Worm (Caenorhabditis elegans): ENCODE results near the gene fmo-1.

The fmo-1 gene

ce11 chrIV:10668561-10668960 is 6.9 kb downstream of the fmo-1 start:
- TF ChIP-seq somi-1 (GFP tag; optimal IDR thresholded peaks at IDR 0.05) (no peak), ceh-58 (GFP tag; IDR thresholded peaks at IDR 0.05) (no peak), athp-1 (tag; optimal IDR thresholded peaks at IDR 0.05) (no peak), egl-44 (GFP tag; IDR thresholded peaks at IDR 0.05) (no peak)

- TF ChIP-seq madf-8 (GFP tag; conservative IDR thresholded peaks at IDR 0.05) (no peak), T26A5.8 (tag; optimal IDR thresholded peaks at IDR 0.05) (no peak), lin-35 (GFP tag; optimal IDR thresholded peaks at IDR 0.05) (no peak), hmg-20 (GFP tag; IDR thresholded peaks at IDR 0.05) (no peak), ceh-27 (GFP tag; optimal IDR thresholded peaks at IDR 0.05) (no peak), efl-1 (GFP tag; optimal IDR thresholded peaks at IDR 0.05) (no peak), nfyb-1 (GFP tag; IDR thresholded peaks at IDR 0.05) (no peak), hmg-1.2 (GFP tag; IDR thresholded peaks at IDR 0.05) (no peak), snpc-3.4 (tag; optimal IDR thresholded peaks at IDR 0.05) (no peak), Y53G8AR.9 (GFP tag; conservative IDR thresholded peaks at IDR 0.05) (no peak), K11D2.4 (GFP tag; IDR thresholded peaks at IDR 0.05) (no peak), ztf-25 (GFP tag; IDR thresholded peaks at IDR 0.05) (no peak), D2030.7 (GFP tag; IDR thresholded peaks at IDR 0.05) (no peak)
Measured at ce11 chrIV:10680379-10680778, 18.7 kb downstream of the fmo-1 start, which contains the start of gene K08C7.4. K08C7.4 (minus strand) TSS chrIV:10680479.

ce11 chrIV:10682155-10682749 is 20.6 kb downstream of the fmo-1 start, which contains the start of gene fmo-2:
fmo-2 (plus strand) TSS chrIV:10682524.
- TF ChIP-seq Y95B8A.8 (GFP tag; IDR thresholded peaks at IDR 0.05), result no peak
- no peak for TF ChIP-seq sea-2 (GFP tag; IDR thresholded peaks at IDR 0.05)
- no peak for TF ChIP-seq B0035.1 (tag; optimal IDR thresholded peaks at IDR 0.05)
- TF ChIP-seq F57A8.1 (GFP tag; optimal IDR thresholded peaks at IDR 0.05), result no peak
- TF ChIP-seq bed-2 (GFP tag; IDR thresholded peaks at IDR 0.05), result no peak
- TF ChIP-seq attf-3 (GFP tag; conservative IDR thresholded peaks at IDR 0.05), result no peak
- no peak for TF ChIP-seq sptf-2 (GFP tag; optimal IDR thresholded peaks at IDR 0.05)
- no peak for TF ChIP-seq Y53F4B.3 (GFP tag; IDR thresholded peaks at IDR 0.05)
- TF ChIP-seq F10E7.11 (tag; optimal IDR thresholded peaks at IDR 0.05), result no peak
- TF ChIP-seq nhr-120 (GFP tag; IDR thresholded peaks at IDR 0.05), result no peak
- TF ChIP-seq ccch-3 (GFP tag; optimal IDR thresholded peaks at IDR 0.05), result no peak
- TF ChIP-seq pbrm-1 (GFP tag; IDR thresholded peaks at IDR 0.05), result no peak
- no peak for TF ChIP-seq aptf-2 (GFP tag; conservative IDR thresholded peaks at IDR 0.05)
- no peak for TF ChIP-seq nfya-2 (GFP tag; IDR thresholded peaks at IDR 0.05)
- no peak for TF ChIP-seq lin-40 (tag; optimal IDR thresholded peaks at IDR 0.05)
- no peak for TF ChIP-seq tlf-1 (GFP tag; optimal IDR thresholded peaks at IDR 0.05)
- no peak for TF ChIP-seq gei-17 (GFP tag; optimal IDR thresholded peaks at IDR 0.05)
- no peak for TF ChIP-seq ceh-100 (GFP tag; IDR thresholded peaks at IDR 0.05)
- TF ChIP-seq F23B12.7 (tag; optimal IDR thresholded peaks at IDR 0.05; ENCODE audit: insufficient read depth), result no peak
- no peak for TF ChIP-seq ztf-22 (GFP tag; optimal IDR thresholded peaks at IDR 0.05)
